Worm (Caenorhabditis elegans): ENCODE data around the gene lmp-1.

DNA sequence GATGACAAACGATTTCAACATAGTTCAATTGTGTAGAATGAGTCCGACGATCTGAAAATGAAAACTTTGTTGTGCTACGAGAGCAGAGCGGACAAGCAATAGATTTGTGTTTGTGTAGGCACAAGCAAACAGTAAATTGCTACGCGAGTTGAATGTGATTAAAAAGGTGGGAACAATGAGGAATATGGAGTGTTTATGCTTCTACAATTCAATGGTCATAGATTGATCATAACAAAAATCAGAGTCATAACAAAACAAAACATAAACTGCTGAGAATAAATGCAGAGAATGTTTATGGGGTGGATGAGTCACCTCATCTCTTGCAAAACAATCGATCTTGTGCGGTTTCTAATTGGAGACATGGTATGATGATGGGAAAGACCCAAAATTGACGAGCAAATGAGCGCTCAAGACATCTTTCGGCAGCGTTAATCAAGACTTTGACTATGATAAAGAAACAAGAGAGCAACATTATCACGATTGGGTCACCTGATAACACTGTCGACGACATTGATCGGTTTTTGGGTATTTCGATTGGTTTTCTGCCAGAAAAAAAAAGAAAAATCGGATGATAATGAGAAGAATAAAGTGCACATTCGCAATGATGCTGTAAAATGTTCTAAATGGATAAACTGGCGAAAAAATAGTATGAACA is at the start of gene lmp-1:
- TF ChIP-seq lin-38 (GFP tag; IDR thresholded peaks at IDR 0.05) (no peak), lin-13 (GFP tag; optimal IDR thresholded peaks at IDR 0.05) (no peak), unc-130 (GFP tag; optimal IDR thresholded peaks at IDR 0.05) (no peak), lin-39 (tag; optimal IDR thresholded peaks at IDR 0.05) (no peak), php-3 (GFP tag; IDR thresholded peaks at IDR 0.05) (peak; percentile 47; the same call in 1 of the 2 replicates), D1046.2 (GFP tag; IDR thresholded peaks at IDR 0.05) (no peak), ZK546.5 (tag; optimal IDR thresholded peaks at IDR 0.05) (no peak), lin-15B (tag; optimal IDR thresholded peaks at IDR 0.05) (no peak), ama-1 (optimal IDR thresholded peaks at IDR 0.05) (no peak), Y48G9A.11 (GFP tag; IDR thresholded peaks at IDR 0.05) (no peak), dmd-8 (GFP tag; IDR thresholded peaks at IDR 0.05) (no peak), fos-1 (tag; optimal IDR thresholded peaks at IDR 0.05) (no peak), pha-4 (GFP tag; IDR thresholded peaks at IDR 0.05) (no peak), pha-4 (tag; optimal IDR thresholded peaks at IDR 0.05) (no peak), nhr-102 (tag; optimal IDR thresholded peaks at IDR 0.05) (no peak)
